Fruit fly (Drosophila melanogaster): ENCODE data around the gene CG9902.

Gene CG9902

DNA sequence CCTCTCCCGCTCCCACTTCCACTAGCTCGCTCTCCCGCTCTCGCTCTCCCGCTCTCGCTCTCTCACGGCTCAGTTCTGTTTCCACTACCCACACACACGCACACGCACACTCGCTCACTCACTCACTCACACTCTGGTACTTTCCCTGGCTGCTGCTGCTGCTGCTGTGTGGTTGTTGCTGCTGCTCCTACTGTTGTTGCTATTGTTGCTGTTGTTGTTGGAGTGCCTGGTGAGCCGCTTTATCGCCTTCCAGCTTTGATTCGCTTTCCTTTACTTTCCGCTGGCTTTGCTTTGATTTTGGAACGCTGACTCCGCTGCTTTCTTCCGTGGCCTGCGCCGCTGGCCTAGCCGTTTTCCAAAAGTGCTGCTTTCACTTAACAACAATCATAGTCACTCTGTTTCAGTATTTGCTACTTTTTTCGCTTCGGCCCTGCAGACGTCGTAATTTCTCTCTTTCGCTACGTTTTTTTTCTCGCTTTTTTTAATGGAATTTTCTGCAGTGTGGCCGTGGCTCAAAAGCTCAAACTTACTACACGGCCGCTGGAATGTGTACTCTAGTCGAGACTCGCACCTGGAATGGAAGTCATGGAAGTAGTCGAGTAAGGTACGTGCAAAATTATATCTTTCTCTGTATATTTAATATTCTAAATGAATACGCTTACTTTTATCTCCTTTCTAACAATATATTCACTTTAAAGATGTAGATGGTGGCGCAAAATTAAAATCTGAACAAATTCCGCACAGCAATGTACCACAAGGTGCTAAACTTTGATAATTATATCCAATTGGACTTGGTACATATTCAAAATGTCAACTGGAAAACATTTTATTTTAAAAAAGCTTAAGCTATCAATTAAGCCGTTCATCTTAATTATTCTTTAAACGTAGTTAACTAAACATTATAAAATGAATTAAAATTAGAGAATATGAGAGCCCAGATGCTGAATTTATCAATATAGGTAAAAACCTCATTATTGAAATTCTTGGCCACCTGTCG is 12.5 kb upstream of the CG9902 start, which contains the start of gene Pp2B-14D (continued):
- TF ChIP-seq CG32772 (GFP tag; IDR thresholded peaks at IDR 0.05), result no peak
- TF ChIP-seq Ada2b (GFP tag; IDR thresholded peaks at IDR 0.05), result no peak
- no peak for TF ChIP-seq Gug (GFP tag; IDR thresholded peaks at IDR 0.05)
- TF ChIP-seq CG12769 (tag; optimal IDR thresholded peaks at IDR 0.05), result peak; percentile 45
- no peak for TF ChIP-seq CG7786 (GFP tag; optimal IDR thresholded peaks at IDR 0.05)
- no peak for TF ChIP-seq CG3065 (GFP tag; optimal IDR thresholded peaks at IDR 0.05)
- no peak for TF ChIP-seq CG17359 (tag; optimal IDR thresholded peaks at IDR 0.05)
- no peak for TF ChIP-seq PHDP (tag; optimal IDR thresholded peaks at IDR 0.05)
- TF ChIP-seq Ets97D (GFP tag; optimal IDR thresholded peaks at IDR 0.05), result peak; percentile 17
- TF ChIP-seq Hr78 (GFP tag; optimal IDR thresholded peaks at IDR 0.05), result no peak
- no peak for TF ChIP-seq ato (GFP tag; IDR thresholded peaks at IDR 0.05; ENCODE audit: partially characterized antibody)
- no peak for TF ChIP-seq zfh2 (GFP tag; optimal IDR thresholded peaks at IDR 0.05)
- TF ChIP-seq CG17829 (tag; optimal IDR thresholded peaks at IDR 0.05), result no peak
- TF ChIP-seq Hey (tag; optimal IDR thresholded peaks at IDR 0.05), result no peak
- TF ChIP-seq E2f2 (GFP tag; IDR thresholded peaks at IDR 0.05), result no peak
- no peak for TF ChIP-seq CG1024 (GFP tag; IDR thresholded peaks at IDR 0.05)
- TF ChIP-seq hbn (GFP tag; IDR thresholded peaks at IDR 0.05; ENCODE audit: partially characterized antibody), result no peak
- no peak for TF ChIP-seq shn (GFP tag; optimal IDR thresholded peaks at IDR 0.05)
- no peak for TF ChIP-seq Antp (GFP tag; optimal IDR thresholded peaks at IDR 0.05)
- peak; percentile 46 for TF ChIP-seq sens (GFP tag)
- TF ChIP-seq Pdp1 (GFP tag; optimal IDR thresholded peaks at IDR 0.05), result peak in 1 of 2 experiments; percentile 17
- TF ChIP-seq Ssrp (tag; optimal IDR thresholded peaks at IDR 0.05), result no peak
- no peak for TF ChIP-seq crp (GFP tag; optimal IDR thresholded peaks at IDR 0.05)
- TF ChIP-seq ind (GFP tag; optimal IDR thresholded peaks at IDR 0.05), result no peak
- TF ChIP-seq CG4707 (GFP tag; optimal IDR thresholded peaks at IDR 0.05), result no peak
- TF ChIP-seq CG8944 (GFP tag; optimal IDR thresholded peaks at IDR 0.05), result no peak
- no peak for TF ChIP-seq CG10274 (GFP tag; optimal IDR thresholded peaks at IDR 0.05)
- TF ChIP-seq Six4 (GFP tag; optimal IDR thresholded peaks at IDR 0.05), result no peak
- TF ChIP-seq CG5245 (GFP tag; optimal IDR thresholded peaks at IDR 0.05), result no peak
- no peak for TF ChIP-seq tx (GFP tag; optimal IDR thresholded peaks at IDR 0.05)
- no peak for TF ChIP-seq CG12104 (GFP tag; optimal IDR thresholded peaks at IDR 0.05)
- no peak for TF ChIP-seq H15 (GFP tag; IDR thresholded peaks at IDR 0.05)
- no peak for TF ChIP-seq ara (GFP tag; IDR thresholded peaks at IDR 0.05)
- TF ChIP-seq CG13424 (tag; optimal IDR thresholded peaks at IDR 0.05), result no peak
- peak; percentile 2 for TF ChIP-seq CG2678 (tag; optimal IDR thresholded peaks at IDR 0.05)
- TF ChIP-seq MTF-1 (GFP tag; optimal IDR thresholded peaks at IDR 0.05; ENCODE audit: borderline replicate concordance), result no peak
- peak; percentile 1 for TF ChIP-seq Sry-δ (GFP tag; optimal IDR thresholded peaks at IDR 0.05)
- no peak for TF ChIP-seq HLH4C (GFP tag; IDR thresholded peaks at IDR 0.05; ENCODE audit: partially characterized antibody)
- TF ChIP-seq zfh1 (GFP tag; IDR thresholded peaks at IDR 0.05), result no peak
- no peak for TF ChIP-seq kni (GFP tag; optimal IDR thresholded peaks at IDR 0.05)
- no peak for TF ChIP-seq CG12155 (GFP tag; optimal IDR thresholded peaks at IDR 0.05)
- TF ChIP-seq Deaf1 (tag; optimal IDR thresholded peaks at IDR 0.05), result peak; percentile 22
- TF ChIP-seq Mes4 (GFP tag; optimal IDR thresholded peaks at IDR 0.05), result no peak
- TF ChIP-seq CG17385 (GFP tag; optimal IDR thresholded peaks at IDR 0.05), result no peak
- no peak for TF ChIP-seq CG9727 (GFP tag; optimal IDR thresholded peaks at IDR 0.05)
- no peak for TF ChIP-seq CG7745 (tag; optimal IDR thresholded peaks at IDR 0.05)
- TF ChIP-seq CG6683 (GFP tag; optimal IDR thresholded peaks at IDR 0.05), result no peak
- no peak for TF ChIP-seq az2 (GFP tag; optimal IDR thresholded peaks at IDR 0.05)
- TF ChIP-seq dimm (GFP tag; IDR thresholded peaks at IDR 0.05), result no peak
